Worm (Caenorhabditis elegans) whole organism, L4 larva: Measurements from ENCODE around the gene fbxc-34.
A peak's percentile ranks its signal among the peaks of the same experiment; 100 is the strongest.
"Not testable (repeated sequence)": the region's sequence is repeated elsewhere in the genome, so short reads cannot be mapped to it uniquely, and the experiment has no call there.

Experiments used
- R02D3.7 ChIP-seq: fragments of 150-350 bp; sonication (generic microtip); optimal IDR thresholded peaks from 3 replicates; lab custom pipeline; 2014; ENCODE audit warnings: missing biosample characterization, missing genetic modification characterization
- Y105C5A.15 ChIP-seq: fragments of 200-800 bp; sonication (Bioruptor generic); IDR thresholded peaks from 2 replicates; pipeline ENCODE4 v1.3.6; 2022; ENCODE audit warnings: missing genetic modification characterization, missing compliant biosample characterization
- Y5F2A.4 ChIP-seq: fragments of 200-800 bp; sonication (Bioruptor generic); optimal IDR thresholded peaks from 2 replicates; lab custom pipeline; 2018; ENCODE audit warnings: mild to moderate bottlenecking, missing genetic modification characterization, missing compliant biosample characterization
- ZK546.5 ChIP-seq, 2 experiments: sonication (generic microtip); optimal IDR thresholded peaks; 2 replicates each; lab custom pipeline; 2017; ENCODE audit warnings: missing biosample characterization in 2 of 2, missing genetic modification characterization in 2 of 2
- aha-1 ChIP-seq: fragments of 150-350 bp; peaks from one replicate; lab custom pipeline; 2014; ENCODE audit warnings: missing biosample characterization, missing genetic modification characterization
- aly-2 ChIP-seq: sonication (generic microtip); optimal IDR thresholded peaks from 2 replicates; lab custom pipeline; 2018; ENCODE audit warnings: missing biosample characterization, missing genetic modification characterization
- arid-1 ChIP-seq: fragments of 200-800 bp; sonication (Bioruptor generic); conservative IDR thresholded peaks from 2 replicates; pipeline ENCODE4 v1.3.6; 2022; ENCODE audit warnings: missing genetic modification reagents, missing genetic modification characterization, missing compliant biosample characterization
- attf-4 ChIP-seq: sonication (generic microtip); optimal IDR thresholded peaks from 3 replicates; lab custom pipeline; 2017; ENCODE audit warnings: missing biosample characterization, missing genetic modification characterization
- ces-1 ChIP-seq: fragments of 150-350 bp; sonication (generic microtip); optimal IDR thresholded peaks from 4 replicates; lab custom pipeline; 2014; ENCODE audit warnings: missing biosample characterization, missing genetic modification reagents, missing genetic modification characterization
- ctbp-1 ChIP-seq: fragments of 200-800 bp; sonication (Bioruptor generic); IDR thresholded peaks from 2 replicates; pipeline ENCODE4 v1.3.6; 2022; ENCODE audit warnings: missing genetic modification reagents, missing genetic modification characterization, missing compliant biosample characterization
- daf-12 ChIP-seq: fragments of 150-350 bp; optimal IDR thresholded peaks from 2 replicates; lab custom pipeline; 2014; ENCODE audit warnings: missing biosample characterization, missing genetic modification reagents, missing genetic modification characterization
- daf-16 ChIP-seq, 3 experiments: sonication (generic microtip); optimal IDR thresholded peaks; 2 replicates each; lab custom pipeline; 2016 to 2017; ENCODE audit warnings: missing genetic modification characterization in 3 of 3, missing genetic modification reagents in 3 of 3, mild to moderate bottlenecking in 2 of 3, missing compliant biosample characterization in 2 of 3, missing biosample characterization in 1 of 3, moderate library complexity in 1 of 3
- duxl-1 ChIP-seq: sonication (generic microtip); optimal IDR thresholded peaks from 2 replicates; lab custom pipeline; 2016; ENCODE audit warnings: mild to moderate bottlenecking, missing genetic modification characterization, moderate library complexity, missing compliant biosample characterization; ENCODE audit not compliant: poor library complexity
- egl-43 ChIP-seq: fragments of 200-800 bp; sonication (Bioruptor generic); IDR thresholded peaks from 2 replicates; pipeline ENCODE4 v1.3.6; 2022; ENCODE audit warnings: missing genetic modification reagents, missing genetic modification characterization, missing compliant biosample characterization
- fkh-10 ChIP-seq: fragments of 150-350 bp; optimal IDR thresholded peaks from 2 replicates; lab custom pipeline; 2014; ENCODE audit warnings: missing biosample characterization, missing genetic modification reagents, missing genetic modification characterization
- gei-8 ChIP-seq: fragments of 200-800 bp; sonication (Bioruptor generic); optimal IDR thresholded peaks from 2 replicates; lab custom pipeline; 2018; ENCODE audit warnings: mild to moderate bottlenecking, missing genetic modification characterization, missing compliant biosample characterization
- jun-1 ChIP-seq: fragments of 150-350 bp; optimal IDR thresholded peaks from 2 replicates; lab custom pipeline; 2014; ENCODE audit warnings: missing biosample characterization, missing genetic modification reagents, missing genetic modification characterization
- lsy-2 ChIP-seq, 2 experiments: fragments of 150-350 bp in 1 of 2; sonication (generic microtip) in 1 of 2; optimal IDR thresholded peaks; 2 replicates each; lab custom pipeline; 2014 to 2017; ENCODE audit warnings: missing biosample characterization in 2 of 2, missing genetic modification characterization in 2 of 2
- madf-5 ChIP-seq, 2 experiments: fragments of 200-800 bp; sonication (Bioruptor generic); IDR thresholded peaks; 2 replicates each; pipeline ENCODE4 v1.3.6; 2022; ENCODE audit warnings: missing compliant biosample characterization in 2 of 2, missing genetic modification characterization in 2 of 2
- mxl-3 ChIP-seq: fragments of 200-800 bp; sonication (Bioruptor generic); optimal IDR thresholded peaks from 2 replicates; lab custom pipeline; 2018; ENCODE audit warnings: mild to moderate bottlenecking, missing genetic modification characterization, missing compliant biosample characterization
- nhr-11 ChIP-seq: fragments of 150-350 bp; optimal IDR thresholded peaks from 2 replicates; lab custom pipeline; 2014; ENCODE audit warnings: missing biosample characterization, missing genetic modification characterization
- nhr-76 ChIP-seq: fragments of 150-350 bp; optimal IDR thresholded peaks from 2 replicates; lab custom pipeline; 2014; ENCODE audit warnings: missing biosample characterization, missing genetic modification characterization
- php-3 ChIP-seq: fragments of 200-800 bp; sonication (Bioruptor generic); IDR thresholded peaks from 2 replicates; pipeline ENCODE4 v1.3.6; 2022; ENCODE audit warnings: missing genetic modification reagents, missing genetic modification characterization, missing compliant biosample characterization
- pqm-1 ChIP-seq: sonication (generic microtip); optimal IDR thresholded peaks from 2 replicates; lab custom pipeline; 2017; ENCODE audit warnings: missing biosample characterization, missing genetic modification characterization
- rbr-2 ChIP-seq: sonication (generic microtip); optimal IDR thresholded peaks from 2 replicates; lab custom pipeline; 2016; ENCODE audit warnings: missing genotype, missing genetic modification characterization, missing compliant biosample characterization
- saeg-2 ChIP-seq: fragments of 200-800 bp; sonication (Bioruptor generic); IDR thresholded peaks from 2 replicates; pipeline ENCODE4 v1.3.6; 2022; ENCODE audit warnings: missing genetic modification reagents, missing genetic modification characterization, missing compliant biosample characterization
- snpc-1.2 ChIP-seq: fragments of 200-800 bp; sonication (Bioruptor generic); IDR thresholded peaks from 2 replicates; pipeline ENCODE4 v1.3.6; 2022; ENCODE audit warnings: missing genetic modification reagents, missing genetic modification characterization, missing compliant biosample characterization
- spr-1 ChIP-seq: sonication (generic microtip); optimal IDR thresholded peaks from 2 replicates; lab custom pipeline; 2016; ENCODE audit warnings: mild to moderate bottlenecking, missing genetic modification characterization, missing compliant biosample characterization
- spr-3 ChIP-seq: fragments of 200-800 bp; sonication (Bioruptor generic); optimal IDR thresholded peaks from 2 replicates; lab custom pipeline; 2018; ENCODE audit warnings: mild to moderate bottlenecking, missing genetic modification characterization, missing compliant biosample characterization
- unc-130 ChIP-seq: sonication (generic microtip); optimal IDR thresholded peaks from 2 replicates; lab custom pipeline; 2016; ENCODE audit warnings: missing genetic modification reagents, missing genetic modification characterization, missing compliant biosample characterization
- unc-62 ChIP-seq, 3 experiments: fragments of 150-350 bp in 1 of 3; sonication (generic microtip); optimal IDR thresholded peaks in 2 of 3; peaks in 1 of 3; 1 replicate in 1 of 3; 2 replicates in 2 of 3; lab custom pipeline; 2014 to 2017; ENCODE audit warnings: missing biosample characterization in 3 of 3, missing genetic modification characterization in 3 of 3, missing genetic modification reagents in 3 of 3, missing genotype in 1 of 3
- zag-1 ChIP-seq: fragments of 150-350 bp; optimal IDR thresholded peaks from 2 replicates; lab custom pipeline; 2014; ENCODE audit warnings: missing biosample characterization, missing genetic modification characterization
- zfp-2 ChIP-seq: sonication (generic microtip); optimal IDR thresholded peaks from 2 replicates; lab custom pipeline; 2016; ENCODE audit warnings: mild to moderate bottlenecking, missing genetic modification characterization, missing compliant biosample characterization
- zfp-3 ChIP-seq: fragments of 200-800 bp; sonication (Bioruptor generic); conservative IDR thresholded peaks from 2 replicates; pipeline ENCODE4 v1.3.6; 2022; ENCODE audit warnings: missing genetic modification reagents, missing genetic modification characterization, missing compliant biosample characterization
- zip-11 ChIP-seq: fragments of 200-800 bp; sonication (Bioruptor generic); IDR thresholded peaks from 2 replicates; pipeline ENCODE4 v1.3.6; 2022; ENCODE audit warnings: missing genetic modification characterization, missing compliant biosample characterization
- zip-2 ChIP-seq: fragments of 150-350 bp; optimal IDR thresholded peaks from 2 replicates; lab custom pipeline; 2014; ENCODE audit warnings: missing biosample characterization, missing genetic modification characterization
- ztf-7 ChIP-seq: fragments of 150-350 bp; optimal IDR thresholded peaks from 2 replicates; lab custom pipeline; 2014; ENCODE audit warnings: missing biosample characterization, missing genetic modification characterization

The fbxc-34 gene

DNA sequence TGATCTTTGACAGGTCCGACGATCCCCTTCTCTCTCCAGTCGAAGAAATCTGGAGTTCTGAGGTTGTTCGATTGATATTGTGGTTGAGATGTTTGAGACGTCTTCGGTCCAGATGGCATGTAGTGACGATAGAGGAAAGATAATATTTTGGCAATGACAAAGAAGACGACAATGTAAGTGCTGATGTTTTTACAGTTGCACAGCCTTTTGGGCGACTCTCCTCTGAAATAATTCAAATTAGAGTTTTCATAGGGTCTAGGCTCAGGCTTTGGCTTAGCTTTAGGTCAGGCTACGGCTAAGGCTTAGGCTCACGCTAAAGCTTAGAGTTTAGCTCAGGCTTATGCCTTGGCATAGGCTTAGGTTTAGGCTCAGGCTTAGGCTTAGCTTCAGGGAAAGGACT lies 31.0 kb downstream of the fbxc-34 start, which contains the start of gene C32B5.13:
TSS of gene C32B5.13 (minus strand) at position 101 of the 400 bp plus-strand sequence.
- TF ChIP-seq unc-62 (GFP tag; optimal IDR thresholded peaks at IDR 0.05 in 1 of 2; lab: Kevin White, UChicago) (peak in 1 of 2 experiments; percentile 16), unc-62 (tag; optimal IDR thresholded peaks at IDR 0.05; lab: Kevin White, UChicago) (no peak), lsy-2 (tag; optimal IDR thresholded peaks at IDR 0.05; lab: Kevin White, UChicago) (no peak)

ce11 chrII:966962-967361 lies 36.0 kb downstream of the fbxc-34 start, which contains the start of gene fbxc-18:
fbxc-18 (minus strand) TSS chrII:967062.
- not testable (repeated sequence) for TF ChIP-seq gei-8 (GFP tag; lab: Kevin White, UChicago); unc-62 (GFP tag; optimal IDR thresholded peaks at IDR 0.05 in 1 of 2; lab: Kevin White, UChicago); unc-62 (tag; optimal IDR thresholded peaks at IDR 0.05; lab: Kevin White, UChicago); snpc-1.2

- TF ChIP-seq nhr-11 (tag; lab: Kevin White, UChicago); duxl-1 (tag; lab: Kevin White, UChicago); Y5F2A.4: not testable (repeated sequence)
These were observed 37.1 kb downstream of the fbxc-34 start, which contains the start of gene C32B5.6 for ce11 chrII:968106-968505. C32B5.6 (plus strand) TSS chrII:968406.

- TF ChIP-seq rbr-2 (tag; lab: Kevin White, UChicago) (no peak), ZK546.5 (tag; optimal IDR thresholded peaks at IDR 0.05; lab: Kevin White, UChicago) (no peak), nhr-11 (tag; lab: Kevin White, UChicago) (no peak), zag-1 (tag; lab: Kevin White, UChicago) (no peak), ces-1 (GFP tag; lab: Kevin White, UChicago) (no peak), R02D3.7 (tag; lab: Kevin White, UChicago) (no peak), aly-2 (no peak), daf-12 (tag; lab: Kevin White, UChicago) (no peak), saeg-2 (GFP tag; lab: Robert Waterston, UW) (no peak), spr-1 (tag; lab: Kevin White, UChicago) (no peak), php-3 (GFP tag; lab: Robert Waterston, UW) (no peak), arid-1 (no peak), zfp-3 (GFP tag; lab: Robert Waterston, UW) (no peak), egl-43 (GFP tag; lab: Robert Waterston, UW) (no peak), daf-16 (GFP tag; optimal IDR thresholded peaks at IDR 0.05; lab: Kevin White, UChicago) (no peak), daf-16 (tag; optimal IDR thresholded peaks at IDR 0.05; lab: Kevin White, UChicago) (no peak)
These were observed 41.9 kb downstream of the fbxc-34 start, which contains the start of gene C32B5.15 for ce11 chrII:972850-973249. C32B5.15 (minus strand) TSS chrII:972950.

ce11 chrII:973999-974398 lies 43.0 kb downstream of the fbxc-34 start, which contains the start of gene fbxc-14:
fbxc-14 (plus strand) TSS chrII:974299.
- TF ChIP-seq zip-11 (GFP tag; lab: Robert Waterston, UW) (no peak), php-3 (GFP tag; lab: Robert Waterston, UW) (no peak), spr-3 (GFP tag; lab: Kevin White, UChicago) (no peak), madf-5 (GFP tag; IDR thresholded peaks at IDR 0.05; lab: Robert Waterston, UW) (no peak), ztf-7 (tag; lab: Kevin White, UChicago) (no peak), ctbp-1 (no peak), zip-2 (tag; lab: Kevin White, UChicago) (no peak), Y105C5A.15 (GFP tag; lab: Robert Waterston, UW) (no peak), fkh-10 (no peak), zfp-2 (tag; lab: Kevin White, UChicago) (no peak), nhr-76 (tag; lab: Kevin White, UChicago) (no peak), pqm-1 (tag; lab: Kevin White, UChicago) (no peak), jun-1 (no peak), mxl-3 (GFP tag; lab: Kevin White, UChicago) (no peak), attf-4 (tag; lab: Kevin White, UChicago) (no peak), unc-130 (GFP tag; lab: Kevin White, UChicago) (no peak), zfp-3 (GFP tag; lab: Robert Waterston, UW) (no peak), aha-1 (no peak), ZK546.5 (tag; optimal IDR thresholded peaks at IDR 0.05; lab: Kevin White, UChicago) (no peak), lsy-2 (tag; optimal IDR thresholded peaks at IDR 0.05; lab: Kevin White, UChicago) (no peak)
